Fruit fly (Drosophila melanogaster) whole organism, pupa: ENCODE measurements around the gene tna.

Source experiments
- CG10348 ChIP-seq: fragments of 200-800 bp; sonication (Bioruptor generic); IDR thresholded peaks from 2 replicates; pipeline ENCODE4 v1.3.6; 2022; ENCODE audit warnings: missing biosample characterization, missing genetic modification characterization
- CG12605 ChIP-seq: fragments of 200-800 bp; sonication (Bioruptor generic); IDR thresholded peaks from 2 replicates; pipeline ENCODE4 v1.3.6; 2022; ENCODE audit warnings: missing biosample characterization, missing genetic modification characterization
- CG13204 ChIP-seq: fragments of 200-800 bp; sonication (Bioruptor generic); optimal IDR thresholded peaks from 2 replicates; lab custom pipeline; 2018; ENCODE audit warnings: missing biosample characterization, mild to moderate bottlenecking, missing genetic modification characterization, moderate library complexity
- CG14655 ChIP-seq: fragments of 200-800 bp; sonication (Bioruptor generic); optimal IDR thresholded peaks from 3 replicates; lab custom pipeline; 2017; ENCODE audit warnings: mild to moderate bottlenecking, missing biosample characterization, missing genetic modification reagents, missing genetic modification characterization
- CG15710 ChIP-seq: fragments of 200-800 bp; sonication (Bioruptor generic); optimal IDR thresholded peaks from 2 replicates; lab custom pipeline; 2018; ENCODE audit warnings: missing biosample characterization, mild to moderate bottlenecking, missing genetic modification characterization, moderate library complexity
- CG17806 ChIP-seq: fragments of 200-800 bp; sonication (Bioruptor generic); optimal IDR thresholded peaks from 2 replicates; lab custom pipeline; 2018; ENCODE audit warnings: missing biosample characterization, mild to moderate bottlenecking, missing genetic modification characterization, moderate library complexity
- CG32121 ChIP-seq: fragments of 200-800 bp; sonication (Bioruptor generic); IDR thresholded peaks from 2 replicates; pipeline ENCODE4 v1.3.6; 2022; ENCODE audit warnings: missing biosample characterization, missing genetic modification characterization
- CG34367 ChIP-seq: fragments of 200-800 bp; sonication (Bioruptor generic); optimal IDR thresholded peaks from 2 replicates; lab custom pipeline; 2018; ENCODE audit warnings: missing biosample characterization, mild to moderate bottlenecking, missing genetic modification characterization
- CG4496 ChIP-seq: fragments of 200-800 bp; sonication (Bioruptor generic); IDR thresholded peaks from 3 replicates; pipeline ENCODE4 v1.3.6; 2022; ENCODE audit warnings: missing biosample characterization, missing genetic modification characterization
- CG8159 ChIP-seq: fragments of 200-800 bp; sonication (Bioruptor generic); optimal IDR thresholded peaks from 3 replicates; lab custom pipeline; 2018; ENCODE audit warnings: missing biosample characterization, mild to moderate bottlenecking, missing genetic modification characterization, moderate library complexity
- CG8301 ChIP-seq: fragments of 200-800 bp; sonication (Bioruptor generic); optimal IDR thresholded peaks from 2 replicates; lab custom pipeline; 2018; ENCODE audit warnings: missing biosample characterization, mild to moderate bottlenecking, missing genetic modification characterization
- CG9948 ChIP-seq: fragments of 200-800 bp; sonication (Bioruptor generic); optimal IDR thresholded peaks from 2 replicates; lab custom pipeline; 2018; ENCODE audit warnings: missing biosample characterization, mild to moderate bottlenecking, missing genetic modification characterization, moderate library complexity
- D1 ChIP-seq: fragments of 200-800 bp; sonication (Bioruptor generic); optimal IDR thresholded peaks from 2 replicates; lab custom pipeline; 2018; ENCODE audit warnings: missing biosample characterization, mild to moderate bottlenecking, missing genetic modification characterization, moderate library complexity
- EcR ChIP-seq: fragments of 200-800 bp; sonication (Bioruptor generic); optimal IDR thresholded peaks from 3 replicates; lab custom pipeline; 2019; ENCODE audit warnings: missing biosample characterization, missing genetic modification characterization, mild to moderate bottlenecking, moderate library complexity, missing genetic modification reagents
- Ets98B ChIP-seq: fragments of 200-800 bp; sonication (Bioruptor generic); IDR thresholded peaks from 2 replicates; pipeline ENCODE4 v1.3.6; 2022; ENCODE audit warnings: missing biosample characterization, missing genetic modification characterization
- Pif1A ChIP-seq: fragments of 200-800 bp; sonication (Bioruptor generic); optimal IDR thresholded peaks from 3 replicates; lab custom pipeline; 2016; ENCODE audit warnings: missing biosample characterization, missing genetic modification characterization
- Pif1B ChIP-seq: fragments of 200-800 bp; sonication (Bioruptor generic); optimal IDR thresholded peaks from 3 replicates; lab custom pipeline; 2016; ENCODE audit warnings: missing biosample characterization, missing genetic modification characterization
- Snoo ChIP-seq: fragments of 200-800 bp; sonication (Bioruptor generic); optimal IDR thresholded peaks from 3 replicates; lab custom pipeline; 2017; ENCODE audit warnings: missing biosample characterization, mild to moderate bottlenecking, missing genetic modification characterization, inconsistent platforms
- fd96Ca ChIP-seq: fragments of 200-800 bp; sonication (Bioruptor generic); IDR thresholded peaks from 3 replicates; pipeline ENCODE4 v1.3.6; 2022; ENCODE audit warnings: missing biosample characterization, missing genetic modification characterization
- gl ChIP-seq: fragments of 200-800 bp; sonication (Bioruptor generic); optimal IDR thresholded peaks from 2 replicates; lab custom pipeline; 2018; ENCODE audit warnings: missing biosample characterization, mild to moderate bottlenecking, missing genetic modification characterization
- rn ChIP-seq: fragments of 200-800 bp; sonication (Bioruptor generic); IDR thresholded peaks from 2 replicates; pipeline ENCODE4 v1.3.6; 2022; ENCODE audit warnings: missing biosample characterization, missing genetic modification characterization

tna gene

dm6 chr3L:10857515-10858023 lies 22.2 kb downstream of the tna start:
- TF ChIP-seq CG17806 (tag; lab: Kevin White, UChicago) (no peak), CG8159 (peak; percentile 14), fd96Ca (GFP tag; lab: Robert Waterston, UW) (peak; percentile 57; the same call in 1 of the 3 replicates), Pif1A (GFP tag; lab: Kevin White, UChicago) (peak; percentile 19), CG12605 (GFP tag; lab: Robert Waterston, UW) (peak; percentile 77; the same call in 1 of the 2 replicates), CG8301 (tag; lab: Kevin White, UChicago) (peak; percentile 0), CG10348 (GFP tag; lab: Robert Waterston, UW) (no peak), CG14655 (no peak), rn (GFP tag; lab: Robert Waterston, UW) (no peak), CG32121 (peak; percentile 75), CG15710 (tag; lab: Kevin White, UChicago) (no peak), EcR (GFP tag; lab: Kevin White, UChicago) (peak; percentile 87), D1 (tag; lab: Kevin White, UChicago) (peak; percentile 25), CG4496 (peak; percentile 82), Snoo (tag; lab: Kevin White, UChicago) (no peak), Pif1B (peak; percentile 61), Ets98B (GFP tag; lab: Robert Waterston, UW) (peak; percentile 68), CG13204 (GFP tag; lab: Kevin White, UChicago) (peak; percentile 75), gl (tag; lab: Kevin White, UChicago) (no peak), CG34367 (tag; lab: Kevin White, UChicago) (no peak), CG9948 (tag; lab: Kevin White, UChicago) (no peak)

- TF ChIP-seq Snoo (tag; lab: Kevin White, UChicago) (peak; percentile 11), CG15710 (tag; lab: Kevin White, UChicago) (no peak)
These were observed 23.2 kb downstream of the tna start for dm6 chr3L:10858569-10858968.

dm6 chr3L:10860042-10860643 lies 24.8 kb downstream of the tna start:
- TF ChIP-seq CG4496 (0 out of 3 replicates have a peak, but pooled peaks have one; percentile 8), CG12605 (GFP tag; lab: Robert Waterston, UW) (no peak), CG32121 (peak; percentile 53), CG13204 (GFP tag; lab: Kevin White, UChicago) (no peak)

DNA sequence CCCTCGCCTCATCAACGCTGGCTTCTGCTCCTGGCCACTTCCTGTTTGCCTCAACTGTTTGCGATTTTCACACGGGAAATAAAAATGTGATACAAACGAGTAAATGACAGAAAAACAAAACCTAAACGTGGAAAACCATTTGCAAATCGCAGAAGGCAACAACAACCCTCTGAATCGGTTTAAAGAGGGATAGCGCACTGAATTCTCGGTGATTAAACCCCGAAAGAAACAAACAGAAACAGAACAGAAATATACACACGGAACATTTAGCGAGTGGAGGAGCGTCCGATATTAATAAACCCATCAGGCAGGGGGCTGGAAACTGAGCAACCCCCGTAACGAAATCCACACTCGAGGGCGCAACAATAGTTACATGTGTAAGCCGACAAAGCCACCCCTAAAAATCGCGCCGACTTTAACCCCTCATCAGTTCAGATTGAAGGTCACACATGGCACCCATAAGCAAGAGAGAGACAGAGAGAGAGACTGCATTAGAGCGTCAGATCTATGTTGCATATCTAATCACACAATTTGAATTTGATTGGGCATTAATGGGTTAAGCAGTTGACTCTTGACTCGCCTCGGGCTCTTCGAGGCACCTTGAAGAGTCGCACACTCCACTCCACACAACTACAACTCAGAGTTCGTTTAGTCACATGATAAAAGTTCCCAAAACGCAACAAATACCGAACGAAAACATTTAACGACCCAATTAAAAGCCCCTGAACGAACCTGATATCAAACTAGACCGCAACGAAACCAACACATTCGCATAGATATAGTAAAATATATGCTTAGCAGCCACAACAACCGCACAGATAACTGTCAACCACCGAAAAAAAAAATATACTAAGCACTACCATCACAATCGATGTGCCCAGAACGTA lies 26.6 kb downstream of the tna start:
- no peak for TF ChIP-seq EcR (GFP tag; lab: Kevin White, UChicago)
- TF ChIP-seq CG13204 (GFP tag; lab: Kevin White, UChicago), result no peak
- no peak for TF ChIP-seq CG4496

- no peak for TF ChIP-seq CG10348 (GFP tag; lab: Robert Waterston, UW)
- TF ChIP-seq CG13204 (GFP tag; lab: Kevin White, UChicago), result no peak
- TF ChIP-seq Snoo (tag; lab: Kevin White, UChicago), result no peak
- no peak for TF ChIP-seq CG12605 (GFP tag; lab: Robert Waterston, UW)
- no peak for TF ChIP-seq rn (GFP tag; lab: Robert Waterston, UW)
- no peak for TF ChIP-seq CG8301 (tag; lab: Kevin White, UChicago)
- no peak for TF ChIP-seq CG4496
- TF ChIP-seq CG32121, result no peak
- no peak for TF ChIP-seq CG15710 (tag; lab: Kevin White, UChicago)
- TF ChIP-seq CG9948 (tag; lab: Kevin White, UChicago), result no peak
- no peak for TF ChIP-seq D1 (tag; lab: Kevin White, UChicago)
- no peak for TF ChIP-seq Pif1A (GFP tag; lab: Kevin White, UChicago)
These were observed 27.5 kb downstream of the tna start for dm6 chr3L:10862544-10863474.

- TF ChIP-seq CG32121 (peak; percentile 26; the same call in 1 of the 2 replicates), Pif1B (no peak), Ets98B (GFP tag; lab: Robert Waterston, UW) (0 out of 2 replicates have a peak, but pooled peaks have one; percentile 19), EcR (GFP tag; lab: Kevin White, UChicago) (no peak), CG17806 (tag; lab: Kevin White, UChicago) (no peak)
These were observed 28.6 kb downstream of the tna start for dm6 chr3L:10863925-10864324.
